Worm (Caenorhabditis elegans) whole organism, L4 larva: Measurements from ENCODE around the gene T09F3.7.

Experiments used
- F26F4.8 ChIP-seq: fragments of 200-800 bp; sonication (Bioruptor generic); conservative IDR thresholded peaks from 2 replicates; pipeline ENCODE4 v1.3.6; 2022; ENCODE audit warnings: missing genetic modification characterization, missing compliant biosample characterization
- F37D6.2 ChIP-seq: sonication (generic microtip); optimal IDR thresholded peaks from 2 replicates; lab custom pipeline; 2016; ENCODE audit warnings: mild to moderate bottlenecking, missing genetic modification characterization, missing compliant biosample characterization
- F44E2.7 ChIP-seq: fragments of 200-800 bp; sonication (Bioruptor generic); IDR thresholded peaks from 2 replicates; pipeline ENCODE4 v2.1.2; 2022; ENCODE audit warnings: missing genetic modification characterization, missing compliant biosample characterization
- T20F7.1 ChIP-seq: fragments of 200-800 bp; sonication (Bioruptor generic); optimal IDR thresholded peaks from 2 replicates; lab custom pipeline; 2018; ENCODE audit warnings: mild to moderate bottlenecking, missing genetic modification characterization, missing compliant biosample characterization
- Y105C5A.15 ChIP-seq: fragments of 200-800 bp; sonication (Bioruptor generic); IDR thresholded peaks from 2 replicates; pipeline ENCODE4 v1.3.6; 2022; ENCODE audit warnings: missing genetic modification characterization, missing compliant biosample characterization
- Y48G9A.11 ChIP-seq: fragments of 200-800 bp; sonication (Bioruptor generic); IDR thresholded peaks from 2 replicates; pipeline ENCODE4 v1.3.6; 2022; ENCODE audit warnings: missing genetic modification reagents, missing genetic modification characterization, missing compliant biosample characterization
- Y75B8A.6 ChIP-seq: fragments of 200-800 bp; sonication (Bioruptor generic); IDR thresholded peaks from 2 replicates; pipeline ENCODE4 v1.3.6; 2022; ENCODE audit warnings: missing genetic modification reagents, missing genetic modification characterization, missing compliant biosample characterization
- aha-1 ChIP-seq: fragments of 150-350 bp; peaks from one replicate; lab custom pipeline; 2014; ENCODE audit warnings: missing biosample characterization, missing genetic modification characterization
- aly-2 ChIP-seq: sonication (generic microtip); optimal IDR thresholded peaks from 2 replicates; lab custom pipeline; 2018; ENCODE audit warnings: missing biosample characterization, missing genetic modification characterization
- arid-1 ChIP-seq: fragments of 200-800 bp; sonication (Bioruptor generic); conservative IDR thresholded peaks from 2 replicates; pipeline ENCODE4 v1.3.6; 2022; ENCODE audit warnings: missing genetic modification reagents, missing genetic modification characterization, missing compliant biosample characterization
- attf-4 ChIP-seq: sonication (generic microtip); optimal IDR thresholded peaks from 3 replicates; lab custom pipeline; 2017; ENCODE audit warnings: missing biosample characterization, missing genetic modification characterization
- ceh-28 ChIP-seq: fragments of 150-350 bp; optimal IDR thresholded peaks from 2 replicates; lab custom pipeline; 2014; ENCODE audit warnings: missing biosample characterization, missing genetic modification reagents, missing genetic modification characterization
- ceh-32 ChIP-seq: sonication (generic microtip); optimal IDR thresholded peaks from 2 replicates; lab custom pipeline; 2016; ENCODE audit warnings: mild to moderate bottlenecking, missing genetic modification characterization, missing compliant biosample characterization; ENCODE audit not compliant: poor library complexity
- ces-1 ChIP-seq: fragments of 150-350 bp; sonication (generic microtip); optimal IDR thresholded peaks from 4 replicates; lab custom pipeline; 2014; ENCODE audit warnings: missing biosample characterization, missing genetic modification reagents, missing genetic modification characterization
- daf-12 ChIP-seq: fragments of 150-350 bp; optimal IDR thresholded peaks from 2 replicates; lab custom pipeline; 2014; ENCODE audit warnings: missing biosample characterization, missing genetic modification reagents, missing genetic modification characterization
- dmd-8 ChIP-seq: fragments of 200-800 bp; sonication (Bioruptor generic); IDR thresholded peaks from 2 replicates; pipeline ENCODE4 v1.3.6; 2022; ENCODE audit warnings: missing genetic modification characterization, missing compliant biosample characterization
- egl-27 ChIP-seq: sonication (generic microtip); optimal IDR thresholded peaks from 3 replicates; lab custom pipeline; 2017; ENCODE audit warnings: missing biosample characterization, missing genetic modification reagents, missing genetic modification characterization
- fos-1 ChIP-seq: fragments of 150-350 bp; optimal IDR thresholded peaks from 2 replicates; lab custom pipeline; 2014; ENCODE audit warnings: missing biosample characterization, missing genetic modification characterization
- gei-8 ChIP-seq: fragments of 200-800 bp; sonication (Bioruptor generic); optimal IDR thresholded peaks from 2 replicates; lab custom pipeline; 2018; ENCODE audit warnings: mild to moderate bottlenecking, missing genetic modification characterization, missing compliant biosample characterization
- hif-1 ChIP-seq, 2 experiments: sonication (generic microtip); optimal IDR thresholded peaks; 2 replicates each; lab custom pipeline; 2016 to 2017; ENCODE audit warnings: missing compliant biosample characterization in 2 of 2, missing genetic modification characterization in 2 of 2, missing genetic modification reagents in 2 of 2, missing genotype in 2 of 2, mild to moderate bottlenecking in 1 of 2
- hlh-30 ChIP-seq: sonication (generic microtip); optimal IDR thresholded peaks from 2 replicates; lab custom pipeline; 2017; ENCODE audit warnings: antibody characterized with exemption, mild to moderate bottlenecking, missing genetic modification characterization, missing compliant biosample characterization; ENCODE audit not compliant: insufficient read depth
- hmg-1.1 ChIP-seq: fragments of 200-800 bp; sonication (Bioruptor generic); IDR thresholded peaks from 2 replicates; pipeline ENCODE4 v1.3.6; 2022; ENCODE audit warnings: missing genetic modification reagents, missing genetic modification characterization, missing compliant biosample characterization
- lim-7 ChIP-seq: fragments of 200-800 bp; sonication (Bioruptor generic); IDR thresholded peaks from 2 replicates; pipeline ENCODE4 v1.3.6; 2022; ENCODE audit warnings: missing genetic modification characterization, missing compliant biosample characterization
- lin-1 ChIP-seq: fragments of 200-800 bp; sonication (Bioruptor generic); IDR thresholded peaks from 2 replicates; pipeline ENCODE4 v1.3.6; 2022; ENCODE audit warnings: missing genetic modification reagents, missing genetic modification characterization, missing compliant biosample characterization
- lin-13 ChIP-seq: fragments of 150-350 bp; optimal IDR thresholded peaks from 2 replicates; lab custom pipeline; 2014; ENCODE audit warnings: missing biosample characterization, missing genetic modification reagents, missing genetic modification characterization
- lin-15B ChIP-seq: fragments of 150-350 bp; sonication (generic microtip); optimal IDR thresholded peaks from 3 replicates; lab custom pipeline; 2014; ENCODE audit warnings: missing biosample characterization, missing genetic modification characterization
- lin-29 ChIP-seq: fragments of 200-800 bp; sonication (Bioruptor generic); IDR thresholded peaks from 2 replicates; pipeline ENCODE4 v1.3.6; 2022; ENCODE audit warnings: missing genetic modification reagents, missing genetic modification characterization, missing compliant biosample characterization
- lin-38 ChIP-seq: fragments of 200-800 bp; sonication (Bioruptor generic); IDR thresholded peaks from 2 replicates; pipeline ENCODE4 v1.3.6; 2022; ENCODE audit warnings: missing genetic modification reagents, missing genetic modification characterization, missing compliant biosample characterization
- lin-39 ChIP-seq: fragments of 150-350 bp; optimal IDR thresholded peaks from 2 replicates; lab custom pipeline; 2014; ENCODE audit warnings: missing biosample characterization, missing genetic modification reagents, missing genetic modification characterization
- lir-3 ChIP-seq: sonication (generic microtip); optimal IDR thresholded peaks from 2 replicates; lab custom pipeline; 2016; ENCODE audit warnings: mild to moderate bottlenecking, missing genetic modification characterization, missing compliant biosample characterization
- madf-5 ChIP-seq, 2 experiments: fragments of 200-800 bp; sonication (Bioruptor generic); IDR thresholded peaks; 2 replicates each; pipeline ENCODE4 v1.3.6; 2022; ENCODE audit warnings: missing compliant biosample characterization in 2 of 2, missing genetic modification characterization in 2 of 2
- madf-9 ChIP-seq: fragments of 200-800 bp; sonication (Bioruptor generic); conservative IDR thresholded peaks from 2 replicates; pipeline ENCODE4 v1.3.6; 2022; ENCODE audit warnings: missing genetic modification reagents, missing genetic modification characterization, missing compliant biosample characterization
- mdl-1 ChIP-seq, 2 experiments: fragments of 150-350 bp in 1 of 2; sonication (generic microtip) in 1 of 2; optimal IDR thresholded peaks; 2 replicates each; lab custom pipeline; 2014 to 2017; ENCODE audit warnings: missing biosample characterization in 2 of 2, missing genetic modification characterization in 2 of 2
- mes-2 ChIP-seq: sonication (generic microtip); optimal IDR thresholded peaks from 2 replicates; lab custom pipeline; 2016; ENCODE audit warnings: missing genotype, mild to moderate bottlenecking, missing genetic modification characterization, missing compliant biosample characterization; ENCODE audit not compliant: poor library complexity, severe bottlenecking
- mxl-3 ChIP-seq: fragments of 200-800 bp; sonication (Bioruptor generic); optimal IDR thresholded peaks from 2 replicates; lab custom pipeline; 2018; ENCODE audit warnings: mild to moderate bottlenecking, missing genetic modification characterization, missing compliant biosample characterization
- nhr-10 ChIP-seq: fragments of 150-350 bp; optimal IDR thresholded peaks from 2 replicates; lab custom pipeline; 2014; ENCODE audit warnings: missing biosample characterization, missing genetic modification characterization
- nhr-102 ChIP-seq: sonication (generic microtip); optimal IDR thresholded peaks from 2 replicates; lab custom pipeline; 2016; ENCODE audit warnings: mild to moderate bottlenecking, missing genetic modification characterization, moderate library complexity, missing compliant biosample characterization
- nhr-11 ChIP-seq: fragments of 150-350 bp; optimal IDR thresholded peaks from 2 replicates; lab custom pipeline; 2014; ENCODE audit warnings: missing biosample characterization, missing genetic modification characterization
- nhr-111 ChIP-seq: fragments of 200-800 bp; sonication (Bioruptor generic); optimal IDR thresholded peaks from 2 replicates; lab custom pipeline; 2018; ENCODE audit warnings: mild to moderate bottlenecking, missing genetic modification characterization, missing compliant biosample characterization
- nhr-237 ChIP-seq: sonication (generic microtip); optimal IDR thresholded peaks from 2 replicates; lab custom pipeline; 2017; ENCODE audit warnings: missing biosample characterization, missing genetic modification characterization
- nhr-28 ChIP-seq: fragments of 150-350 bp; optimal IDR thresholded peaks from 2 replicates; lab custom pipeline; 2014; ENCODE audit warnings: missing biosample characterization, missing genetic modification characterization
- nhr-42 ChIP-seq: fragments of 200-800 bp; sonication (Bioruptor generic); IDR thresholded peaks from 2 replicates; pipeline ENCODE4 v1.3.6; 2022; ENCODE audit warnings: missing genetic modification characterization, missing compliant biosample characterization
- nhr-48 ChIP-seq: sonication (generic microtip); optimal IDR thresholded peaks from 2 replicates; lab custom pipeline; 2016; ENCODE audit warnings: mild to moderate bottlenecking, missing genetic modification characterization, missing compliant biosample characterization
- nhr-77 ChIP-seq: fragments of 150-350 bp; optimal IDR thresholded peaks from 2 replicates; lab custom pipeline; 2014; ENCODE audit warnings: missing biosample characterization, missing genetic modification characterization
- pqm-1 ChIP-seq: sonication (generic microtip); optimal IDR thresholded peaks from 2 replicates; lab custom pipeline; 2017; ENCODE audit warnings: missing biosample characterization, missing genetic modification characterization
- snpc-4 ChIP-seq: fragments of 150-350 bp; optimal IDR thresholded peaks from 2 replicates; lab custom pipeline; 2014; ENCODE audit warnings: missing biosample characterization, missing genetic modification characterization
- tag-97 ChIP-seq: fragments of 200-800 bp; sonication (Bioruptor generic); IDR thresholded peaks from 2 replicates; pipeline ENCODE4 v1.3.6; 2022; ENCODE audit warnings: missing genetic modification characterization, missing compliant biosample characterization
- tra-1 ChIP-seq: fragments of 200-800 bp; sonication (Bioruptor generic); IDR thresholded peaks from 2 replicates; pipeline ENCODE4 v1.3.6; 2022; ENCODE audit warnings: missing genetic modification reagents, missing genetic modification characterization, missing compliant biosample characterization
- unc-39 ChIP-seq: sonication (generic microtip); optimal IDR thresholded peaks from 2 replicates; lab custom pipeline; 2017; ENCODE audit warnings: missing biosample characterization, missing genetic modification characterization
- vab-7 ChIP-seq: fragments of 200-800 bp; sonication (Bioruptor generic); IDR thresholded peaks from 2 replicates; pipeline ENCODE4 v1.3.6; 2022; ENCODE audit warnings: missing genetic modification reagents, missing genetic modification characterization, missing compliant biosample characterization
- zfp-3 ChIP-seq: fragments of 200-800 bp; sonication (Bioruptor generic); conservative IDR thresholded peaks from 2 replicates; pipeline ENCODE4 v1.3.6; 2022; ENCODE audit warnings: missing genetic modification reagents, missing genetic modification characterization, missing compliant biosample characterization
- zip-11 ChIP-seq: fragments of 200-800 bp; sonication (Bioruptor generic); IDR thresholded peaks from 2 replicates; pipeline ENCODE4 v1.3.6; 2022; ENCODE audit warnings: missing genetic modification characterization, missing compliant biosample characterization
- ztf-7 ChIP-seq: fragments of 150-350 bp; optimal IDR thresholded peaks from 2 replicates; lab custom pipeline; 2014; ENCODE audit warnings: missing biosample characterization, missing genetic modification characterization

The T09F3.7 gene

ce11 chrII:10389776-10390175 lies 1.2 kb upstream of the T09F3.7 start (continued):
- TF ChIP-seq Y105C5A.15 (GFP tag; lab: Robert Waterston, UW) (no peak), lir-3 (no peak), tag-97 (no peak), nhr-102 (tag; lab: Kevin White, UChicago) (peak; percentile 53), unc-39 (no peak), ces-1 (GFP tag; lab: Kevin White, UChicago) (no peak), aly-2 (tag; lab: Kevin White, UChicago) (no peak), madf-9 (GFP tag; lab: Robert Waterston, UW) (0 out of 2 replicates have a peak, but pooled peaks have one; percentile 15), gei-8 (GFP tag; lab: Kevin White, UChicago) (peak; percentile 41), lin-38 (GFP tag; lab: Robert Waterston, UW) (peak; percentile 32; the same call in 1 of the 2 replicates), hmg-1.1 (GFP tag; lab: Robert Waterston, UW) (no peak), hlh-30 (peak; percentile 81), nhr-111 (no peak), tra-1 (GFP tag; lab: Robert Waterston, UW) (peak; percentile 87), nhr-237 (tag; lab: Kevin White, UChicago) (no peak), lin-1 (GFP tag; lab: Robert Waterston, UW) (peak; percentile 82), daf-12 (tag; lab: Kevin White, UChicago) (no peak), lin-29 (no peak), F26F4.8 (GFP tag; lab: Robert Waterston, UW) (no peak), F37D6.2 (tag; lab: Kevin White, UChicago) (no peak), nhr-28 (tag; lab: Kevin White, UChicago) (peak; percentile 88), fos-1 (tag; lab: Kevin White, UChicago) (no peak), ceh-32 (tag; lab: Kevin White, UChicago) (no peak), zip-11 (GFP tag; lab: Robert Waterston, UW) (no peak), nhr-42 (GFP tag; lab: Robert Waterston, UW) (no peak), ztf-7 (tag; lab: Kevin White, UChicago) (no peak), lin-39 (tag; lab: Kevin White, UChicago) (no peak), T20F7.1 (no peak), lin-13 (GFP tag; lab: Kevin White, UChicago) (no peak), ceh-28 (no peak), nhr-48 (peak; percentile 75), aha-1 (tag; lab: Kevin White, UChicago) (peak; percentile 98), zfp-3 (no peak; the same call in none of the 2 replicates), Y75B8A.6 (GFP tag; lab: Robert Waterston, UW) (no peak), lim-7 (peak; percentile 11; the same call in 1 of the 2 replicates), snpc-4 (no peak), mxl-3 (GFP tag; lab: Kevin White, UChicago) (peak; percentile 93), mes-2 (peak; percentile 51), attf-4 (no peak), nhr-77 (tag; lab: Kevin White, UChicago) (peak; percentile 75), egl-27 (no peak), nhr-10 (tag; lab: Kevin White, UChicago) (no peak), Y48G9A.11 (GFP tag; lab: Robert Waterston, UW) (no peak), dmd-8 (no peak), nhr-11 (no peak), lin-15B (tag; lab: Kevin White, UChicago) (no peak), hif-1 (tag; optimal IDR thresholded peaks at IDR 0.05; lab: Kevin White, UChicago) (peak; percentile 13 to 23), F44E2.7 (GFP tag; lab: Robert Waterston, UW) (no peak), pqm-1 (tag; lab: Kevin White, UChicago) (peak; percentile 93), mdl-1 (tag; optimal IDR thresholded peaks at IDR 0.05; lab: Kevin White, UChicago) (peak in 1 of 2 experiments; percentile 69), vab-7 (no peak), madf-5 (GFP tag; IDR thresholded peaks at IDR 0.05; lab: Robert Waterston, UW) (no peak), arid-1 (GFP tag; lab: Robert Waterston, UW) (0 out of 2 replicates have a peak, but pooled peaks have one; percentile 31)
